Fruit fly (Drosophila melanogaster) whole organism: ENCODE results near the gene scyl.

Experiments
- CG8478 ChIP-seq: fragments of >200 bp; optimal IDR thresholded peaks from 2 replicates; lab custom pipeline; 2018; ENCODE audit warnings: inconsistent platforms
- pan ChIP-seq: fragments of >200 bp; optimal IDR thresholded peaks from 2 replicates; lab custom pipeline; 2017
- psq ChIP-seq: fragments of >200 bp; optimal IDR thresholded peaks from 2 replicates; lab custom pipeline; 2017

DNA sequence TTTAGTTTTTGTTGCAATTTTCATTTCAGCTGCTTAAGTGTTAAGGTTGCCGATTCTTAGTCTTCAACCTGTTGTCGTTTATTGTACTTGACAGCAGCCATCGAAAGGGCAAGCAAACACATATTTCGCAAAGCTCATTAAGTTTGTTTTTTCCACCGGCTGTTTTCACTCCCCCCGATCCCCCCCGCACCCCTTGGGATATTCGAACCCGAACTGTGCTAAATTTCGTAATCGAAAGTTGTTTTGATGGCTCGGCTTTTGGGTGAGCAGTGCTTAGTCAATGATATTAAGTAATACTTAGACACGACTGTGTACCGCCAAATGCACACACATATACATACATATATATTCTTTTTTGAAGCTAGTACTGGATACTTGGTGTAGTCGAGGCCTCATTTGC is 11.9 kb downstream of the scyl start:
- TF ChIP-seq pan (lab: Kevin White, UChicago) (no peak), CG8478 (no peak), psq (lab: Kevin White, UChicago) (no peak)
